Fruit fly (Drosophila melanogaster): Measurements from ENCODE around the gene TM9SF4.
A peak's percentile ranks its signal among the peaks of the same experiment; 100 is the strongest.

Gene TM9SF4

DNA sequence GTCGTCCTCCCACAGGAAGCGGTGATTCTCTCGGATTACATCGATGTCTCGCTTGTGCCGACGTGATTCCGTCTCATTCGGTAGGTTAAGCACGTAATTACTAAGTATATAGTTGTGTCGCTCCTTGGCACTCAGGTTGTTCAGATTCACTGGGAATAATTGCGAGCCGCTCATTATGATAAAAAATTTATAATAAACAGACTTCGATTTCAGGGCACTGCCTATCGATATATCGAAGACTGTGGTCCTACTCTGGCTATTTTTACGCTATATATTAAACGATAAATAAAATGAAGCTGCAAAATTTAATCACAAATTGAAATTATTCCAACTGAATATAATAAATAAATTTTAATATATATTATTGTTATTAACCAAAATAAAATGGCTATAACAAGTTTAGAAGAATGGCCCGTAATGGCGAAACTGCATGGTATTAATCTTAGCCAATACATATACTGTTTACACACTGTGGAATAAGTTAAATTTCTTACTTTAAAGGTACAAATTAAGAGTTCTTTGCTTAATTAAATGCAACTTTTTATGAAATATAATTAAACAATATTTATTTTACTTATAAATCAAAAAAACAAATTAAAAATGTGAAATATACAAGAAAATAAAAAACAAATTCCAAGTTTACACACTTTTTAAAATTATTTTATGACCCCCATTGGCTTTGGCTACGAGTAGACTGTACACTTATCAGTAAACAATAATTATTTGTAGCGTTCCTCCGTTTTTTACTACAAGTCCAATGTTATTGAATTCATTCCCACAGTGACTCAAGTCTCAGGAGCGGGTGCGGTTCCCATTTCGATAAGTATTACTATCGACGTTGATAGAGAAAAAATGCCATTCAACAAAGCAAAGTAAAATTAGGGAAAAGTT, 36.8 kb downstream of the TM9SF4 start, which contains the start of gene Eato (continued):
- TF ChIP-seq sens-2 (GFP tag; IDR thresholded peaks at IDR 0.05) (no peak), CG10543 (GFP tag; optimal IDR thresholded peaks at IDR 0.05) (no peak), Hand (GFP tag; optimal IDR thresholded peaks at IDR 0.05) (no peak), pzg (GFP tag; optimal IDR thresholded peaks at IDR 0.05) (peak; percentile 20), CG7372 (GFP tag; IDR thresholded peaks at IDR 0.05) (no peak), MBD-R2 (GFP tag; IDR thresholded peaks at IDR 0.05) (peak; percentile 71), PHDP (tag; optimal IDR thresholded peaks at IDR 0.05) (no peak), ro (GFP tag; IDR thresholded peaks at IDR 0.05) (no peak), Hmx (GFP tag; optimal IDR thresholded peaks at IDR 0.05) (no peak), CG2129 (GFP tag; IDR thresholded peaks at IDR 0.05; ENCODE audit: partially characterized antibody) (no peak), Spps (tag; optimal IDR thresholded peaks at IDR 0.05) (no peak), Usf (GFP tag; optimal IDR thresholded peaks at IDR 0.05) (no peak), Hmr (GFP tag; optimal IDR thresholded peaks at IDR 0.05) (no peak), HLH54F (GFP tag; optimal IDR thresholded peaks at IDR 0.05) (no peak), MTF-1 (GFP tag; optimal IDR thresholded peaks at IDR 0.05; ENCODE audit: borderline replicate concordance) (no peak), CG2120 (GFP tag; optimal IDR thresholded peaks at IDR 0.05) (peak; percentile 7), CG3281 (GFP tag; optimal IDR thresholded peaks at IDR 0.05) (no peak), bcd (GFP tag; optimal IDR thresholded peaks at IDR 0.05) (no peak), slp2 (GFP tag; optimal IDR thresholded peaks at IDR 0.05) (no peak), CG6683 (GFP tag; optimal IDR thresholded peaks at IDR 0.05) (no peak), salm (tag; optimal IDR thresholded peaks at IDR 0.05) (no peak), h (optimal IDR thresholded peaks at IDR 0.05) (no peak), NC2β (GFP tag; optimal IDR thresholded peaks at IDR 0.05) (no peak), CG30020 (tag; optimal IDR thresholded peaks at IDR 0.05) (peak; percentile 71), pfk (GFP tag; optimal IDR thresholded peaks at IDR 0.05) (no peak), unc-4 (GFP tag; IDR thresholded peaks at IDR 0.05; ENCODE audit: partially characterized antibody) (peak; percentile 55), lov (optimal IDR thresholded peaks at IDR 0.05) (no peak), lov (GFP tag; IDR thresholded peaks at IDR 0.05) (no peak), Tbp (GFP tag; optimal IDR thresholded peaks at IDR 0.05) (no peak), Jarid2 (GFP tag; optimal IDR thresholded peaks at IDR 0.05) (no peak), CG17186 (GFP tag; optimal IDR thresholded peaks at IDR 0.05) (no peak), pan (optimal IDR thresholded peaks at IDR 0.05) (no peak), pan (GFP tag; optimal IDR thresholded peaks at IDR 0.05 in 1 of 2, IDR thresholded peaks at IDR 0.05 in 1 of 2) (no peak), Dbx (GFP tag; IDR thresholded peaks at IDR 0.05) (no peak), CG9609 (GFP tag; optimal IDR thresholded peaks at IDR 0.05) (no peak), ems (GFP tag; optimal IDR thresholded peaks at IDR 0.05) (no peak), CG5953 (GFP tag; IDR thresholded peaks at IDR 0.05) (no peak), nom (GFP tag; optimal IDR thresholded peaks at IDR 0.05) (no peak), E2f2 (GFP tag; IDR thresholded peaks at IDR 0.05) (0 out of 2 replicates have a peak, but pooled peaks have one; percentile 6), br (optimal IDR thresholded peaks at IDR 0.05) (no peak), Chrac-16 (GFP tag; optimal IDR thresholded peaks at IDR 0.05) (peak; percentile 0), ara (GFP tag; IDR thresholded peaks at IDR 0.05) (no peak), Hsf (GFP tag; optimal IDR thresholded peaks at IDR 0.05) (no peak), CG4854 (GFP tag; optimal IDR thresholded peaks at IDR 0.05) (no peak), bab2 (GFP tag; optimal IDR thresholded peaks at IDR 0.05) (no peak), CG15601 (tag; optimal IDR thresholded peaks at IDR 0.05) (no peak), ab (GFP tag; optimal IDR thresholded peaks at IDR 0.05) (no peak), CG7745 (tag; optimal IDR thresholded peaks at IDR 0.05) (no peak), B-H2 (GFP tag; optimal IDR thresholded peaks at IDR 0.05) (no peak), B-H1 (GFP tag; IDR thresholded peaks at IDR 0.05) (no peak), Dfd (GFP tag; optimal IDR thresholded peaks at IDR 0.05) (no peak)
